Worm (Caenorhabditis elegans) whole organism, L1 larva: ENCODE data around the gene C44B11.1.

Experiments
- C16A3.4 ChIP-seq: fragments of 150-350 bp; optimal IDR thresholded peaks from 2 replicates; lab custom pipeline; 2014; ENCODE audit warnings: missing biosample characterization, missing genetic modification characterization
- F16B12.6 ChIP-seq: fragments of 150-350 bp; optimal IDR thresholded peaks from 2 replicates; lab custom pipeline; 2014; ENCODE audit warnings: missing biosample characterization, missing genetic modification characterization
- Y116A8C.19 ChIP-seq: sonication (generic microtip); optimal IDR thresholded peaks from 2 replicates; lab custom pipeline; 2016; ENCODE audit warnings: missing compliant biosample characterization, missing genetic modification characterization, borderline replicate concordance
- ceh-8 ChIP-seq: fragments of 200-800 bp; sonication (Bioruptor generic); optimal IDR thresholded peaks from 2 replicates; lab custom pipeline; 2018; ENCODE audit warnings: mild to moderate bottlenecking, missing genetic modification characterization, moderate library complexity, missing compliant biosample characterization
- ceh-88 ChIP-seq: fragments of 200-800 bp; sonication (Bioruptor generic); IDR thresholded peaks from 2 replicates; pipeline ENCODE4 v1.3.6; 2022; ENCODE audit warnings: missing genetic modification characterization, missing compliant biosample characterization
- ceh-90 ChIP-seq: sonication (generic microtip); optimal IDR thresholded peaks from 2 replicates; lab custom pipeline; 2016; ENCODE audit warnings: missing genetic modification characterization, missing compliant biosample characterization
- efl-3 ChIP-seq: fragments of 200-800 bp; sonication (Bioruptor generic); optimal IDR thresholded peaks from 2 replicates; lab custom pipeline; 2018; ENCODE audit warnings: mild to moderate bottlenecking, missing genetic modification characterization, missing compliant biosample characterization
- egl-13 ChIP-seq: sonication (generic microtip); optimal IDR thresholded peaks from 2 replicates; lab custom pipeline; 2016; ENCODE audit warnings: missing genotype, missing genetic modification reagents, missing genetic modification characterization, missing compliant biosample characterization
- egl-27 ChIP-seq, 2 experiments: fragments of 150-350 bp in 1 of 2; sonication (generic microtip); optimal IDR thresholded peaks; 3 replicates each; lab custom pipeline; 2017 to 2018; ENCODE audit warnings: missing biosample characterization in 2 of 2, missing genetic modification characterization in 2 of 2, missing genetic modification reagents in 2 of 2
- elt-2 ChIP-seq: sonication (generic microtip); optimal IDR thresholded peaks from 2 replicates; lab custom pipeline; 2016; ENCODE audit warnings: missing genetic modification characterization, mild to moderate bottlenecking, inconsistent platforms, missing compliant biosample characterization, missing genetic modification reagents
- fkh-4 ChIP-seq: sonication (generic microtip); optimal IDR thresholded peaks from 2 replicates; lab custom pipeline; 2016; ENCODE audit warnings: missing compliant biosample characterization, missing genetic modification characterization, borderline replicate concordance
- fos-1 ChIP-seq: fragments of 150-350 bp; optimal IDR thresholded peaks from 2 replicates; lab custom pipeline; 2014; ENCODE audit warnings: missing biosample characterization, missing genetic modification characterization
- hlh-17 ChIP-seq: fragments of 200-800 bp; sonication (Bioruptor generic); optimal IDR thresholded peaks from 2 replicates; lab custom pipeline; 2018; ENCODE audit warnings: missing genetic modification characterization, mild to moderate bottlenecking, missing compliant biosample characterization, moderate library complexity, borderline replicate concordance
- hpl-2 ChIP-seq: fragments of 150-350 bp; optimal IDR thresholded peaks from 2 replicates; lab custom pipeline; 2014; ENCODE audit warnings: missing biosample characterization, missing genetic modification reagents, missing genetic modification characterization
- isw-1 ChIP-seq: fragments of 200-800 bp; sonication (Bioruptor generic); IDR thresholded peaks from 2 replicates; pipeline ENCODE4 v1.3.6; 2022; ENCODE audit warnings: missing genetic modification characterization, missing compliant biosample characterization
- jun-1 ChIP-seq: fragments of 150-350 bp; optimal IDR thresholded peaks from 2 replicates; lab custom pipeline; 2014; ENCODE audit warnings: missing biosample characterization, missing genetic modification reagents, missing genetic modification characterization
- lin-15B ChIP-seq: fragments of 150-350 bp; sonication (generic microtip); optimal IDR thresholded peaks from 3 replicates; lab custom pipeline; 2014; ENCODE audit warnings: missing biosample characterization, missing genetic modification characterization
- lin-35 ChIP-seq, 2 experiments: fragments of 150-350 bp; optimal IDR thresholded peaks; 2 replicates each; lab custom pipeline; 2014; ENCODE audit warnings: missing biosample characterization in 2 of 2, missing genetic modification characterization in 2 of 2, missing genetic modification reagents in 2 of 2
- lin-39 ChIP-seq: fragments of 150-350 bp; optimal IDR thresholded peaks from 2 replicates; lab custom pipeline; 2014; ENCODE audit warnings: missing biosample characterization, missing genetic modification reagents, missing genetic modification characterization
- lir-3 ChIP-seq: sonication (generic microtip); optimal IDR thresholded peaks from 2 replicates; lab custom pipeline; 2016; ENCODE audit warnings: mild to moderate bottlenecking, missing genetic modification characterization, moderate library complexity, missing compliant biosample characterization; ENCODE audit not compliant: poor library complexity
- lsy-2 ChIP-seq, 2 experiments: fragments of 150-350 bp; optimal IDR thresholded peaks; 2 replicates each; lab custom pipeline; 2014; ENCODE audit warnings: missing biosample characterization in 2 of 2, missing genetic modification characterization in 2 of 2
- mab-9 ChIP-seq: fragments of 200-800 bp; sonication (Bioruptor generic); IDR thresholded peaks from 2 replicates; pipeline ENCODE4 v1.3.6; 2022; ENCODE audit warnings: missing genetic modification reagents, missing genetic modification characterization, missing compliant biosample characterization
- mef-2 ChIP-seq: fragments of 150-350 bp; optimal IDR thresholded peaks from 2 replicates; lab custom pipeline; 2014; ENCODE audit warnings: missing biosample characterization, missing genetic modification characterization
- mep-1 ChIP-seq: fragments of 150-350 bp; optimal IDR thresholded peaks from 2 replicates; lab custom pipeline; 2014; ENCODE audit warnings: missing biosample characterization, missing genetic modification characterization
- nhr-11 ChIP-seq: fragments of 150-350 bp; optimal IDR thresholded peaks from 2 replicates; lab custom pipeline; 2014; ENCODE audit warnings: missing biosample characterization, missing genetic modification characterization
- nhr-12 ChIP-seq: sonication (generic microtip); optimal IDR thresholded peaks from 2 replicates; lab custom pipeline; 2017; ENCODE audit warnings: missing biosample characterization, missing genetic modification characterization
- nhr-20 ChIP-seq: sonication (generic microtip); optimal IDR thresholded peaks from 2 replicates; lab custom pipeline; 2016; ENCODE audit warnings: mild to moderate bottlenecking, missing genetic modification characterization, missing compliant biosample characterization
- nhr-28 ChIP-seq: fragments of 150-350 bp; optimal IDR thresholded peaks from 2 replicates; lab custom pipeline; 2014; ENCODE audit warnings: missing biosample characterization, missing genetic modification characterization
- nhr-71 ChIP-seq: sonication (generic microtip); optimal IDR thresholded peaks from 2 replicates; lab custom pipeline; 2016; ENCODE audit warnings: mild to moderate bottlenecking, missing genetic modification characterization, moderate library complexity, missing compliant biosample characterization
- nhr-77 ChIP-seq: fragments of 150-350 bp; optimal IDR thresholded peaks from 2 replicates; lab custom pipeline; 2014; ENCODE audit warnings: missing biosample characterization, missing genetic modification characterization
- nhr-84 ChIP-seq: sonication (generic microtip); optimal IDR thresholded peaks from 2 replicates; lab custom pipeline; 2017; ENCODE audit warnings: missing biosample characterization, missing genetic modification characterization
- nhr-85 ChIP-seq: sonication (generic microtip); peaks from one replicate; lab custom pipeline; 2016; ENCODE audit warnings: missing genetic modification characterization, inconsistent platforms, missing compliant biosample characterization
- nhr-90 ChIP-seq: sonication (generic microtip); optimal IDR thresholded peaks from 2 replicates; lab custom pipeline; 2016; ENCODE audit warnings: mild to moderate bottlenecking, missing genetic modification characterization, missing compliant biosample characterization; ENCODE audit not compliant: poor library complexity
- pag-3 ChIP-seq: sonication (generic microtip); optimal IDR thresholded peaks from 2 replicates; lab custom pipeline; 2017; ENCODE audit warnings: missing genetic modification characterization, mild to moderate bottlenecking, missing compliant biosample characterization, antibody characterized with exemption, borderline replicate concordance; ENCODE audit not compliant: insufficient read depth
- pax-3 ChIP-seq: fragments of 200-800 bp; sonication (Bioruptor generic); optimal IDR thresholded peaks from 2 replicates; lab custom pipeline; 2018; ENCODE audit warnings: mild to moderate bottlenecking, missing genetic modification characterization, moderate library complexity, missing compliant biosample characterization
- pqm-1 ChIP-seq: sonication (generic microtip); optimal IDR thresholded peaks from 3 replicates; lab custom pipeline; 2017; ENCODE audit warnings: missing biosample characterization, missing genetic modification characterization
- rnt-1 ChIP-seq: sonication (generic microtip); optimal IDR thresholded peaks from 2 replicates; lab custom pipeline; 2016; ENCODE audit warnings: mild to moderate bottlenecking, missing genetic modification characterization, moderate library complexity, missing compliant biosample characterization
- skn-1 ChIP-seq: fragments of 150-350 bp; optimal IDR thresholded peaks from 2 replicates; lab custom pipeline; 2014; ENCODE audit warnings: missing biosample characterization, missing genetic modification characterization
- sox-4 ChIP-seq: sonication (generic microtip); optimal IDR thresholded peaks from 2 replicates; lab custom pipeline; 2016; ENCODE audit warnings: missing genetic modification characterization, missing compliant biosample characterization
- unc-130 ChIP-seq: fragments of 150-350 bp; optimal IDR thresholded peaks from 2 replicates; lab custom pipeline; 2017; ENCODE audit warnings: missing biosample characterization, missing genetic modification characterization, inconsistent platforms
- unc-30 ChIP-seq: sonication (generic microtip); optimal IDR thresholded peaks from 2 replicates; lab custom pipeline; 2017; ENCODE audit warnings: missing biosample characterization, missing genetic modification characterization
- unc-62 ChIP-seq: fragments of 150-350 bp; optimal IDR thresholded peaks from 2 replicates; lab custom pipeline; 2014; ENCODE audit warnings: missing biosample characterization, missing genetic modification reagents, missing genetic modification characterization
- unc-98 ChIP-seq: fragments of 200-800 bp; sonication (Bioruptor generic); IDR thresholded peaks from 2 replicates; pipeline ENCODE4 v1.3.6; 2022; ENCODE audit warnings: missing genetic modification characterization, missing compliant biosample characterization
- vab-15 ChIP-seq: sonication (generic microtip); optimal IDR thresholded peaks from 2 replicates; lab custom pipeline; 2017; ENCODE audit warnings: missing genotype, mild to moderate bottlenecking, missing genetic modification characterization, missing compliant biosample characterization
- xbp-1 ChIP-seq: sonication (generic microtip); optimal IDR thresholded peaks from 2 replicates; lab custom pipeline; 2016; ENCODE audit warnings: missing genetic modification characterization, missing compliant biosample characterization
- zip-4 ChIP-seq: fragments of 200-800 bp; sonication (Bioruptor generic); optimal IDR thresholded peaks from 2 replicates; lab custom pipeline; 2018; ENCODE audit warnings: mild to moderate bottlenecking, missing genetic modification characterization, moderate library complexity, missing compliant biosample characterization
- ztf-11 ChIP-seq, 2 experiments: sonication (generic microtip); optimal IDR thresholded peaks; 2 replicates each; lab custom pipeline; 2016 to 2017; ENCODE audit warnings: missing genetic modification characterization in 2 of 2, missing biosample characterization in 1 of 2, missing compliant biosample characterization in 1 of 2
- ztf-4 ChIP-seq: fragments of 150-350 bp; optimal IDR thresholded peaks from 2 replicates; lab custom pipeline; 2014; ENCODE audit warnings: missing biosample characterization, missing genetic modification characterization

The C44B11.1 gene

ce11 chrIII:3174985-3175384, 19.9 kb downstream of the C44B11.1 start, which contains the start of gene R148.3 (continued):
- no peak for TF ChIP-seq isw-1 (GFP tag; lab: Robert Waterston, UW)
- TF ChIP-seq unc-62 (GFP tag; lab: Kevin White, UChicago) = no peak
- no peak for TF ChIP-seq pqm-1 (tag; lab: Kevin White, UChicago)
- TF ChIP-seq lin-35 (GFP tag; optimal IDR thresholded peaks at IDR 0.05; lab: Kevin White, UChicago) = peak; percentile 6 to 59
- TF ChIP-seq unc-130 (tag; lab: Kevin White, UChicago) = peak; percentile 53
- no peak for TF ChIP-seq sox-4
- peak; percentile 30 for TF ChIP-seq lin-15B (tag; lab: Kevin White, UChicago)
- no peak for TF ChIP-seq elt-2 (tag; lab: Kevin White, UChicago)
- TF ChIP-seq lsy-2 (tag; optimal IDR thresholded peaks at IDR 0.05; lab: Kevin White, UChicago) = peak; percentile 49 to 69
- TF ChIP-seq rnt-1 = peak; percentile 74
- no peak for TF ChIP-seq lir-3
- no peak for TF ChIP-seq ztf-4 (tag; lab: Kevin White, UChicago)
- TF ChIP-seq nhr-11 (tag; lab: Kevin White, UChicago) = no peak
- no peak for TF ChIP-seq mab-9
- no peak for TF ChIP-seq jun-1 (tag; lab: Kevin White, UChicago)
- TF ChIP-seq nhr-90 = peak; percentile 49
- no peak for TF ChIP-seq mef-2 (tag; lab: Kevin White, UChicago)
- no peak for TF ChIP-seq nhr-28 (tag; lab: Kevin White, UChicago)
- TF ChIP-seq ceh-8 (GFP tag; lab: Kevin White, UChicago) = no peak
- TF ChIP-seq skn-1 (tag; lab: Kevin White, UChicago) = peak; percentile 36
- TF ChIP-seq pax-3 (tag; lab: Kevin White, UChicago) = no peak
- TF ChIP-seq nhr-85 (tag; lab: Kevin White, UChicago) = peak; percentile 80
- no peak for TF ChIP-seq ceh-88 (GFP tag; lab: Robert Waterston, UW)
- no peak for TF ChIP-seq pag-3 (tag; lab: Kevin White, UChicago)
- no peak for TF ChIP-seq fos-1 (tag; lab: Kevin White, UChicago)
- no peak for TF ChIP-seq fkh-4 (tag; lab: Kevin White, UChicago)
- peak; percentile 90 for TF ChIP-seq xbp-1 (tag; lab: Kevin White, UChicago)
- TF ChIP-seq nhr-20 (tag; lab: Kevin White, UChicago) = peak; percentile 35
- no peak for TF ChIP-seq egl-27 (tag; optimal IDR thresholded peaks at IDR 0.05; lab: Kevin White, UChicago)
- TF ChIP-seq unc-30 (tag; lab: Kevin White, UChicago) = no peak
- no peak for TF ChIP-seq unc-98
- peak; percentile 70 for TF ChIP-seq nhr-71 (tag; lab: Kevin White, UChicago)
- TF ChIP-seq zip-4 (GFP tag; lab: Kevin White, UChicago) = no peak
- TF ChIP-seq Y116A8C.19 = no peak
- TF ChIP-seq C16A3.4 (tag; lab: Kevin White, UChicago) = peak; percentile 3
- no peak for TF ChIP-seq nhr-12 (tag; lab: Kevin White, UChicago)
- peak in 1 of 2 experiments; percentile 31 for TF ChIP-seq ztf-11 (tag; optimal IDR thresholded peaks at IDR 0.05; lab: Kevin White, UChicago)
- TF ChIP-seq hpl-2 = no peak
- peak; percentile 68 for TF ChIP-seq mep-1 (tag; lab: Kevin White, UChicago)
- no peak for TF ChIP-seq egl-13 (tag; lab: Kevin White, UChicago)
- TF ChIP-seq hlh-17 (GFP tag; lab: Kevin White, UChicago) = no peak
- peak; percentile 6 for TF ChIP-seq lin-39
- no peak for TF ChIP-seq nhr-84
- no peak for TF ChIP-seq ceh-90 (tag; lab: Kevin White, UChicago)
- TF ChIP-seq F16B12.6 (tag; lab: Kevin White, UChicago) = peak; percentile 11
- no peak for TF ChIP-seq nhr-77 (tag; lab: Kevin White, UChicago)
- TF ChIP-seq vab-15 (tag; lab: Kevin White, UChicago) = no peak
- TF ChIP-seq efl-3 = no peak
